Fruit fly (Drosophila melanogaster): ENCODE data around the gene Polr2J.
A peak's percentile ranks its signal among the peaks of the same experiment; 100 is the strongest.

The Polr2J gene

DNA sequence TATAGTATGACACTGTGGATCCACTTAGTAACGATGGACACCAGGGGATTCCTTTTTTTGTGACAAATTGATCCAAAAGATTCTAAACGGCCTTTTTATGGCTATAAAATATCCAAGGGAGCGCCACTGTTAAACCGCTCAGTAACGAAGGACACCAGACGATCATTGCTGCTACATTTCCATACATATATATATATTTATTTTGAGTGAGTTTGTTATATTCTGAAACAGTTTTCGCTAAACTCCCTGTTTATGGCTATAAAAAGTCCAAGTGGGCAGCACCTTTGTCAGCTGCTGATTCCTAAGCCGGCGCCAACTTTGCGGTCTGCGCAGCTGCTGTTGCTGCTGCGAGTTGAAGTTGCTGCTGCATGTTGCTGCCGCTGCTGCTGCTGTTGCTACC is 29.7 kb downstream of the Polr2J start (continued):
- no peak for TF ChIP-seq CG11723 (GFP tag; optimal IDR thresholded peaks at IDR 0.05)
- TF ChIP-seq CrebB (tag; optimal IDR thresholded peaks at IDR 0.05): no peak
- TF ChIP-seq amos (GFP tag; IDR thresholded peaks at IDR 0.05; ENCODE audit: partially characterized antibody): no peak
- no peak for TF ChIP-seq mirr (GFP tag; optimal IDR thresholded peaks at IDR 0.05)
- TF ChIP-seq Bteb2 (GFP tag; optimal IDR thresholded peaks at IDR 0.05): no peak
- TF ChIP-seq vnd (GFP tag; IDR thresholded peaks at IDR 0.05; ENCODE audit: partially characterized antibody): no peak
- no peak for TF ChIP-seq da (GFP tag; optimal IDR thresholded peaks at IDR 0.05)
- no peak for TF ChIP-seq al (GFP tag; IDR thresholded peaks at IDR 0.05)
- TF ChIP-seq CG10543 (GFP tag; optimal IDR thresholded peaks at IDR 0.05): no peak
- TF ChIP-seq Antp (GFP tag; optimal IDR thresholded peaks at IDR 0.05): no peak
- TF ChIP-seq hbn (GFP tag; IDR thresholded peaks at IDR 0.05; ENCODE audit: partially characterized antibody): no peak
- no peak for TF ChIP-seq CG4820 (GFP tag; optimal IDR thresholded peaks at IDR 0.05)
- no peak for TF ChIP-seq CG17186 (GFP tag; optimal IDR thresholded peaks at IDR 0.05)
- TF ChIP-seq crp (GFP tag; optimal IDR thresholded peaks at IDR 0.05): peak in 1 of 2 experiments; percentile 20
- no peak for TF ChIP-seq Hmr (GFP tag; optimal IDR thresholded peaks at IDR 0.05)
- TF ChIP-seq Sry-β (GFP tag; optimal IDR thresholded peaks at IDR 0.05): peak; percentile 83
- TF ChIP-seq tna (GFP tag; IDR thresholded peaks at IDR 0.05; ENCODE audit: partially characterized antibody): no peak
- TF ChIP-seq stc (GFP tag; IDR thresholded peaks at IDR 0.05): no peak
- TF ChIP-seq nom (GFP tag; optimal IDR thresholded peaks at IDR 0.05): no peak
- peak; percentile 60 for TF ChIP-seq row (GFP tag; IDR thresholded peaks at IDR 0.05)
- TF ChIP-seq CG13775 (GFP tag; optimal IDR thresholded peaks at IDR 0.05): no peak
- TF ChIP-seq CG11085 (GFP tag; IDR thresholded peaks at IDR 0.05): no peak

DNA sequence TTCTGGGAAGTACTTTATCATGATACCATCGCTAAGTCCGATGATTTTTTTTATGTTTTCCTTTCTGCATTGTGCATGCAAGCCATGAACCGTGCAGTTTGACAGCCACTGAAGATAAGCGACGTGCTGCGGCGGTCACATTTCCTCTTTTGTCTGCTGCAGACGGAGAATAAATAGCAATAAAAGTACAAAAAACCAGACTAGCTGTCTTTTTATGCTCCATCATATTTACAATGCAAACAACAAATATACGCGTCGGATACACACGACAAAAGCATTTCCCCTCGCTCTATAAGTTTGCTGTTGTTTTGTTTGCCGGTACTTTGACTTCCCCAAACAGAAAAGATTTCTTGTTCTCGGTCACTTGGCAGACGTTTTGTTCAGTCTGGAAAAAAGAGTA is 30.4 kb downstream of the Polr2J start:
- TF ChIP-seq Gsc (GFP tag; IDR thresholded peaks at IDR 0.05) (no peak), Tbp (GFP tag; optimal IDR thresholded peaks at IDR 0.05) (no peak), NfI (GFP tag; optimal IDR thresholded peaks at IDR 0.05) (no peak), fu2 (GFP tag; optimal IDR thresholded peaks at IDR 0.05) (no peak), mirr (GFP tag; optimal IDR thresholded peaks at IDR 0.05) (no peak), Bdp1 (GFP tag; optimal IDR thresholded peaks at IDR 0.05) (peak; percentile 47), jigr1 (GFP tag; IDR thresholded peaks at IDR 0.05) (no peak), E2f2 (GFP tag; IDR thresholded peaks at IDR 0.05) (no peak), cad (GFP tag; optimal IDR thresholded peaks at IDR 0.05) (peak; percentile 42), tna (GFP tag; IDR thresholded peaks at IDR 0.05; ENCODE audit: partially characterized antibody) (no peak), Adf1 (GFP tag; IDR thresholded peaks at IDR 0.05) (no peak), CG14710 (tag; optimal IDR thresholded peaks at IDR 0.05) (peak; percentile 79), CG16813 (GFP tag; IDR thresholded peaks at IDR 0.05; ENCODE audit: partially characterized antibody) (no peak), CG1529 (GFP tag; optimal IDR thresholded peaks at IDR 0.05) (peak; percentile 74), Fer3 (tag; optimal IDR thresholded peaks at IDR 0.05) (peak; percentile 33), Hr3 (GFP tag; optimal IDR thresholded peaks at IDR 0.05) (no peak), CG3726 (GFP tag; IDR thresholded peaks at IDR 0.05) (no peak), Hey (tag; optimal IDR thresholded peaks at IDR 0.05) (peak; percentile 24), Fer2 (tag; optimal IDR thresholded peaks at IDR 0.05) (peak; percentile 21), CG18262 (tag; optimal IDR thresholded peaks at IDR 0.05) (peak; percentile 77), Lhr (GFP tag; optimal IDR thresholded peaks at IDR 0.05) (peak; percentile 88), CG4360 (GFP tag; IDR thresholded peaks at IDR 0.05) (peak; percentile 67), CG6175 (GFP tag; IDR thresholded peaks at IDR 0.05) (no peak), Optix (GFP tag; IDR thresholded peaks at IDR 0.05) (peak; percentile 32; the same call in 1 of the 3 replicates), CG16779 (GFP tag; IDR thresholded peaks at IDR 0.05) (0 out of 2 replicates have a peak, but pooled peaks have one; percentile 34), CHES-1-like (GFP tag; optimal IDR thresholded peaks at IDR 0.05) (peak; percentile 45), chn (GFP tag; optimal IDR thresholded peaks at IDR 0.05) (peak; percentile 4), E2f1 (GFP tag; IDR thresholded peaks at IDR 0.05) (peak; percentile 19; the same call in 1 of the 2 replicates), CG13123 (GFP tag; optimal IDR thresholded peaks at IDR 0.05) (peak; percentile 73), CG10147 (GFP tag; optimal IDR thresholded peaks at IDR 0.05) (no peak), HLH3B (GFP tag; IDR thresholded peaks at IDR 0.05) (peak; percentile 49; the same call in 1 of the 2 replicates)
